Fruit fly (Drosophila melanogaster): ENCODE measurements around the gene Itpr.

Gene Itpr

dm6 chr3R:5517002-5517875 lies at the start of gene Itpr:
Gene Itpr (plus strand): TSS chr3R:5517117.
- TF ChIP-seq Ets98B (GFP tag; IDR thresholded peaks at IDR 0.05) = peak; percentile 28; the same call in 1 of the 2 replicates
- TF ChIP-seq CG12605 (GFP tag; IDR thresholded peaks at IDR 0.05) = no peak
- TF ChIP-seq CG10348 (GFP tag; IDR thresholded peaks at IDR 0.05) = no peak
- TF ChIP-seq EcR (GFP tag; optimal IDR thresholded peaks at IDR 0.05) = peak; percentile 7
- TF ChIP-seq CG34367 (tag; optimal IDR thresholded peaks at IDR 0.05) = no peak
- no peak for TF ChIP-seq CG8301 (tag; optimal IDR thresholded peaks at IDR 0.05)
- peak; percentile 44; the same call in 1 of the 2 replicates for TF ChIP-seq CG32121 (GFP tag; IDR thresholded peaks at IDR 0.05)
- peak; percentile 32; the same call in 1 of the 3 replicates for TF ChIP-seq fd96Ca (GFP tag; IDR thresholded peaks at IDR 0.05)
- TF ChIP-seq CG4496 (GFP tag; IDR thresholded peaks at IDR 0.05) = peak; percentile 49; the same call in 2 of the 3 replicates
- peak; percentile 94 for TF ChIP-seq CG13204 (GFP tag; optimal IDR thresholded peaks at IDR 0.05)
- no peak for TF ChIP-seq Pif1A (GFP tag; optimal IDR thresholded peaks at IDR 0.05)

dm6 chr3R:5467619-5468018 lies 49.3 kb upstream of the Itpr start, which contains the start of gene POLDIP2:
Gene POLDIP2 (plus strand): TSS chr3R:5467778.
- TF ChIP-seq Ets98B (GFP tag; IDR thresholded peaks at IDR 0.05) (no peak), Snoo (tag; optimal IDR thresholded peaks at IDR 0.05) (no peak), Pif1A (GFP tag; optimal IDR thresholded peaks at IDR 0.05) (no peak), Pif1B (GFP tag; optimal IDR thresholded peaks at IDR 0.05) (no peak), EcR (GFP tag; optimal IDR thresholded peaks at IDR 0.05) (no peak), D1 (tag; optimal IDR thresholded peaks at IDR 0.05) (no peak), CG9948 (tag; optimal IDR thresholded peaks at IDR 0.05) (no peak), CG8159 (tag; optimal IDR thresholded peaks at IDR 0.05) (no peak), CG15710 (tag; optimal IDR thresholded peaks at IDR 0.05) (no peak), CG14655 (GFP tag; optimal IDR thresholded peaks at IDR 0.05) (no peak), rn (GFP tag; IDR thresholded peaks at IDR 0.05) (no peak), gl (tag; optimal IDR thresholded peaks at IDR 0.05) (no peak), CG8301 (tag; optimal IDR thresholded peaks at IDR 0.05) (no peak), CG10348 (GFP tag; IDR thresholded peaks at IDR 0.05) (no peak), fd96Ca (GFP tag; IDR thresholded peaks at IDR 0.05) (no peak), CG32121 (GFP tag; IDR thresholded peaks at IDR 0.05) (no peak), CG12605 (GFP tag; IDR thresholded peaks at IDR 0.05) (no peak), CG13204 (GFP tag; optimal IDR thresholded peaks at IDR 0.05) (no peak), CG17806 (tag; optimal IDR thresholded peaks at IDR 0.05) (no peak)

- TF ChIP-seq fd96Ca (GFP tag; IDR thresholded peaks at IDR 0.05) = 0 out of 3 replicates have a peak, but pooled peaks have one; percentile 49
- no peak for TF ChIP-seq CG34367 (tag; optimal IDR thresholded peaks at IDR 0.05)
- TF ChIP-seq CG32121 (GFP tag; IDR thresholded peaks at IDR 0.05) = 0 out of 2 replicates have a peak, but pooled peaks have one; percentile 9
- no peak for TF ChIP-seq Pif1B (GFP tag; optimal IDR thresholded peaks at IDR 0.05)
- TF ChIP-seq CG4496 (GFP tag; IDR thresholded peaks at IDR 0.05) = 0 out of 3 replicates have a peak, but pooled peaks have one; percentile 21
- peak; percentile 7 for TF ChIP-seq CG9948 (tag; optimal IDR thresholded peaks at IDR 0.05)
- no peak for TF ChIP-seq EcR (GFP tag; optimal IDR thresholded peaks at IDR 0.05)
- TF ChIP-seq CG12605 (GFP tag; IDR thresholded peaks at IDR 0.05) = no peak
- no peak for TF ChIP-seq gl (tag; optimal IDR thresholded peaks at IDR 0.05)
- no peak for TF ChIP-seq CG10348 (GFP tag; IDR thresholded peaks at IDR 0.05)
- peak; percentile 50 for TF ChIP-seq CG15710 (tag; optimal IDR thresholded peaks at IDR 0.05)
- no peak for TF ChIP-seq CG13204 (GFP tag; optimal IDR thresholded peaks at IDR 0.05)
- no peak for TF ChIP-seq CG8159 (tag; optimal IDR thresholded peaks at IDR 0.05)
- TF ChIP-seq rn (GFP tag; IDR thresholded peaks at IDR 0.05) = no peak
- no peak for TF ChIP-seq D1 (tag; optimal IDR thresholded peaks at IDR 0.05)
- TF ChIP-seq Pif1A (GFP tag; optimal IDR thresholded peaks at IDR 0.05) = no peak
- TF ChIP-seq Ets98B (GFP tag; IDR thresholded peaks at IDR 0.05) = no peak
- no peak for TF ChIP-seq CG17806 (tag; optimal IDR thresholded peaks at IDR 0.05)
- peak; percentile 55 for TF ChIP-seq Snoo (tag; optimal IDR thresholded peaks at IDR 0.05)
- no peak for TF ChIP-seq CG8301 (tag; optimal IDR thresholded peaks at IDR 0.05)
- TF ChIP-seq CG14655 (GFP tag; optimal IDR thresholded peaks at IDR 0.05) = no peak
These were observed 46.2 kb upstream of the Itpr start, which contains the start of the genes mRpL44 and Snr1 for dm6 chr3R:5470586-5471283. Gene mRpL44 (minus strand): TSS chr3R:5470636. Gene Snr1 (plus strand): TSS chr3R:5470926.

dm6 chr3R:5474551-5474950 lies 42.4 kb upstream of the Itpr start, which contains the start of the genes CG45100, HDAC3 and Hcs:
Gene CG45100 (minus strand): TSS chr3R:5474600.
Gene HDAC3 (minus strand): TSS chr3R:5474600.
Gene Hcs (plus strand): TSS chr3R:5474899.
- 0 out of 3 replicates have a peak, but pooled peaks have one; percentile 15 for TF ChIP-seq fd96Ca (GFP tag; IDR thresholded peaks at IDR 0.05)
- TF ChIP-seq CG15710 (tag; optimal IDR thresholded peaks at IDR 0.05) = peak; percentile 19
- no peak for TF ChIP-seq CG34367 (tag; optimal IDR thresholded peaks at IDR 0.05)

- TF ChIP-seq Ets98B (GFP tag; IDR thresholded peaks at IDR 0.05) (no peak), CG14655 (GFP tag; optimal IDR thresholded peaks at IDR 0.05) (no peak), CG8159 (tag; optimal IDR thresholded peaks at IDR 0.05) (no peak), EcR (GFP tag; optimal IDR thresholded peaks at IDR 0.05) (no peak)
These were observed 34.1 kb upstream of the Itpr start for dm6 chr3R:5482790-5483189.
